Worm (Caenorhabditis elegans): Measurements from ENCODE around the gene Y54G2A.49.

- TF ChIP-seq ama-1 (optimal IDR thresholded peaks at IDR 0.05) (no peak), nhr-237 (tag; optimal IDR thresholded peaks at IDR 0.05) (no peak), mdl-1 (tag; optimal IDR thresholded peaks at IDR 0.05) (no peak), unc-39 (tag; optimal IDR thresholded peaks at IDR 0.05) (no peak), alr-1 (tag; optimal IDR thresholded peaks at IDR 0.05) (no peak), unc-62 (GFP tag; optimal IDR thresholded peaks at IDR 0.05) (no peak), skn-1 (tag; optimal IDR thresholded peaks at IDR 0.05) (no peak), R02D3.7 (tag; optimal IDR thresholded peaks at IDR 0.05) (no peak), blmp-1 (tag; optimal IDR thresholded peaks at IDR 0.05; ENCODE audit: insufficient read depth) (no peak)
These were observed at the start of gene Y54G2A.49 for ce11 chrIV:2853164-2853563.
